Fruit fly (Drosophila melanogaster) whole organism, wandering third instar larva: ENCODE measurements around the gene CG5882.

Experiments
- Abd-B ChIP-seq: fragments of >200 bp; optimal IDR thresholded peaks from 2 replicates; lab custom pipeline; 2017; ENCODE audit warnings: missing biosample characterization, missing genetic modification characterization
- CG32264 ChIP-seq: fragments of 200-800 bp; sonication (Bioruptor generic); optimal IDR thresholded peaks from 2 replicates; lab custom pipeline; 2016; ENCODE audit warnings: missing biosample characterization, missing genetic modification characterization
- CG9705 ChIP-seq: fragments of 200-800 bp; sonication (Bioruptor generic); optimal IDR thresholded peaks from 2 replicates; lab custom pipeline; 2018; ENCODE audit warnings: missing biosample characterization, mild to moderate bottlenecking, missing genetic modification characterization
- CrebA ChIP-seq: fragments of 200-800 bp; sonication (Bioruptor generic); optimal IDR thresholded peaks from 2 replicates; lab custom pipeline; 2016; ENCODE audit warnings: missing biosample characterization, mild to moderate bottlenecking, missing genetic modification characterization, borderline replicate concordance
- Dfd ChIP-seq: fragments of >200 bp; optimal IDR thresholded peaks from 2 replicates; lab custom pipeline; 2017; ENCODE audit warnings: missing biosample characterization, missing genetic modification characterization
- Dif ChIP-seq: fragments of 200-275, 200-300 bp; sonication (Bioruptor generic); optimal IDR thresholded peaks from 2 replicates; lab custom pipeline; 2018; ENCODE audit warnings: missing biosample characterization, missing genetic modification characterization; ENCODE audit not compliant: partially characterized antibody
- GATAd ChIP-seq: sonication (Bioruptor generic); optimal IDR thresholded peaks from 2 replicates; lab custom pipeline; 2016; ENCODE audit warnings: missing biosample characterization, missing genetic modification characterization
- HLH106 ChIP-seq: fragments of 200-800 bp; optimal IDR thresholded peaks from 3 replicates; lab custom pipeline; 2019; ENCODE audit warnings: missing biosample characterization, mild to moderate bottlenecking, missing genetic modification characterization, moderate library complexity
- Hnf4 ChIP-seq: fragments of 200-800 bp; sonication (Bioruptor generic); optimal IDR thresholded peaks from 2 replicates; lab custom pipeline; 2016; ENCODE audit warnings: missing biosample characterization, mild to moderate bottlenecking, missing genetic modification characterization
- Hr78 ChIP-seq: fragments of >200 bp; optimal IDR thresholded peaks from 2 replicates; lab custom pipeline; 2017; ENCODE audit warnings: missing biosample characterization, missing genetic modification characterization
- Hr83 ChIP-seq: fragments of 200-300 bp; sonication (Bioruptor generic); optimal IDR thresholded peaks from 2 replicates; lab custom pipeline; 2016; ENCODE audit warnings: missing biosample characterization, mild to moderate bottlenecking, missing genetic modification characterization, moderate library complexity; ENCODE audit not compliant: poor library complexity, severe bottlenecking
- Jra ChIP-seq: sonication (Bioruptor generic); optimal IDR thresholded peaks from 2 replicates; lab custom pipeline; 2016; ENCODE audit warnings: missing biosample characterization, missing genetic modification characterization
- Mio ChIP-seq: sonication (Bioruptor generic); optimal IDR thresholded peaks from 2 replicates; lab custom pipeline; 2016; ENCODE audit warnings: missing biosample characterization, missing genetic modification characterization
- Myc ChIP-seq: fragments of >200 bp; optimal IDR thresholded peaks from 2 replicates; lab custom pipeline; 2017
- N ChIP-seq: fragments of >200 bp; optimal IDR thresholded peaks from 2 replicates; lab custom pipeline; 2018; ENCODE audit warnings: missing biosample characterization, missing external identifiers, missing genetic modification characterization
- OdsH ChIP-seq: fragments of 200-800 bp; sonication (Bioruptor generic); optimal IDR thresholded peaks from 2 replicates; lab custom pipeline; 2016; ENCODE audit warnings: missing biosample characterization, mild to moderate bottlenecking, missing genetic modification characterization
- Rel ChIP-seq, 2 experiments: fragments of 200-800 bp; sonication (Bioruptor generic) in 1 of 2; optimal IDR thresholded peaks; 2 replicates in 1 of 2; 3 replicates in 1 of 2; lab custom pipeline; 2016 to 2019; ENCODE audit warnings: mild to moderate bottlenecking in 2 of 2, missing biosample characterization in 2 of 2, missing genetic modification characterization in 2 of 2, moderate library complexity in 1 of 2
- Sp1 ChIP-seq: fragments of 200-800 bp; sonication (Bioruptor generic); optimal IDR thresholded peaks from 3 replicates; lab custom pipeline; 2019; ENCODE audit warnings: missing biosample characterization, mild to moderate bottlenecking, missing genetic modification characterization, moderate library complexity
- br ChIP-seq: fragments of 200-800 bp; sonication (Bioruptor generic); optimal IDR thresholded peaks from 2 replicates; lab custom pipeline; 2016; ENCODE audit warnings: missing biosample characterization, missing genetic modification characterization
- brk ChIP-seq: fragments of 200-800 bp; sonication (Bioruptor generic); optimal IDR thresholded peaks from 2 replicates; lab custom pipeline; 2016; ENCODE audit warnings: missing biosample characterization, mild to moderate bottlenecking, missing genetic modification characterization
- dl ChIP-seq, 2 experiments: fragments of 175-275, 200-275 bp in 1 of 2; fragments of 200-275 bp in 1 of 2; sonication (Bioruptor generic); optimal IDR thresholded peaks; lab custom pipeline; 2018; ENCODE audit warnings: mild to moderate bottlenecking in 2 of 2, missing biosample characterization in 2 of 2, missing genetic modification characterization in 2 of 2, moderate library complexity in 2 of 2; ENCODE audit not compliant: partially characterized antibody in 2 of 2, insufficient read depth in 1 of 2
- dmrt93B ChIP-seq: fragments of 200-800 bp; sonication (Bioruptor generic); optimal IDR thresholded peaks from 2 replicates; lab custom pipeline; 2018; ENCODE audit warnings: missing biosample characterization, mild to moderate bottlenecking, missing genetic modification characterization
- dsf ChIP-seq: sonication (Bioruptor generic); optimal IDR thresholded peaks from 2 replicates; lab custom pipeline; 2016; ENCODE audit warnings: missing biosample characterization, missing genetic modification characterization, borderline replicate concordance
- ey ChIP-seq: fragments of 200-800 bp; sonication (Bioruptor generic); optimal IDR thresholded peaks from 2 replicates; lab custom pipeline; 2016; ENCODE audit warnings: missing biosample characterization, missing genetic modification characterization
- foxo ChIP-seq, 2 experiments: fragments of 200-800 bp; sonication (Bioruptor generic); optimal IDR thresholded peaks; 2 replicates in 1 of 2; 3 replicates in 1 of 2; lab custom pipeline; 2016 to 2017; ENCODE audit warnings: missing biosample characterization in 2 of 2, missing genetic modification characterization in 2 of 2
- fru ChIP-seq: fragments of 200-800 bp; sonication (Bioruptor generic); optimal IDR thresholded peaks from 3 replicates; lab custom pipeline; 2016; ENCODE audit warnings: missing biosample characterization, mild to moderate bottlenecking, missing genetic modification characterization
- h ChIP-seq: fragments of 200-800 bp; sonication (Bioruptor generic); optimal IDR thresholded peaks from 3 replicates; lab custom pipeline; 2016; ENCODE audit warnings: missing biosample characterization, mild to moderate bottlenecking, missing genetic modification characterization
- lola ChIP-seq: fragments of >200 bp; optimal IDR thresholded peaks from 2 replicates; lab custom pipeline; 2017; ENCODE audit warnings: missing biosample characterization, missing genetic modification characterization
- pan ChIP-seq: fragments of >200 bp; optimal IDR thresholded peaks from 2 replicates; lab custom pipeline; 2017
- psq ChIP-seq: fragments of 200-800 bp; sonication (Bioruptor generic); optimal IDR thresholded peaks from 3 replicates; lab custom pipeline; 2017; ENCODE audit warnings: missing biosample characterization, mild to moderate bottlenecking, missing genetic modification characterization, moderate library complexity
- rgr ChIP-seq: fragments of 200-800 bp; sonication (Bioruptor generic); optimal IDR thresholded peaks from 3 replicates; lab custom pipeline; 2016; ENCODE audit warnings: missing biosample characterization, mild to moderate bottlenecking, missing genetic modification characterization
- tai ChIP-seq: sonication (Bioruptor generic); optimal IDR thresholded peaks from 2 replicates; lab custom pipeline; 2016; ENCODE audit warnings: missing biosample characterization, missing genetic modification characterization
- usp ChIP-seq: fragments of >200 bp; optimal IDR thresholded peaks from 2 replicates; lab custom pipeline; 2017; ENCODE audit warnings: missing biosample characterization, missing genetic modification characterization
- woc ChIP-seq: sonication (Bioruptor generic); optimal IDR thresholded peaks from 2 replicates; lab custom pipeline; 2016; ENCODE audit warnings: missing biosample characterization, mild to moderate bottlenecking, missing genetic modification characterization

The CG5882 gene

dm6 chr3R:27149884-27150676, 31.6 kb downstream of the CG5882 start:
- TF ChIP-seq OdsH (GFP tag; lab: Kevin White, UChicago) (no peak), br (GFP tag; lab: Kevin White, UChicago) (peak; percentile 2), Dif (GFP tag; lab: Kevin White, UChicago) (peak; percentile 48), dsf (no peak), psq (GFP tag; lab: Kevin White, UChicago) (peak; percentile 91), Rel (GFP tag; optimal IDR thresholded peaks at IDR 0.05; lab: Kevin White, UChicago) (no peak), Rel (tag; optimal IDR thresholded peaks at IDR 0.05; lab: Kevin White, UChicago) (no peak)
- TF ChIP-seq, all 38 proteins: peak for 3

dm6 chr3R:27150685-27151515, 32.5 kb downstream of the CG5882 start, which contains the start of gene CG6051:
Gene CG6051 (minus strand): TSS chr3R:27151069.
- TF ChIP-seq foxo (GFP tag; optimal IDR thresholded peaks at IDR 0.05; lab: Kevin White, UChicago): peak in 1 of 2 experiments; percentile 16
- no peak for TF ChIP-seq brk (GFP tag; lab: Kevin White, UChicago)
- TF ChIP-seq CG9705 (GFP tag; lab: Kevin White, UChicago): no peak
- no peak for TF ChIP-seq fru (GFP tag; lab: Kevin White, UChicago)
- TF ChIP-seq Jra (GFP tag; lab: Kevin White, UChicago): no peak
- TF ChIP-seq HLH106: peak; percentile 43
- TF ChIP-seq Rel (GFP tag; optimal IDR thresholded peaks at IDR 0.05; lab: Kevin White, UChicago): no peak
- peak; percentile 43 for TF ChIP-seq Rel (tag; optimal IDR thresholded peaks at IDR 0.05; lab: Kevin White, UChicago)
- TF ChIP-seq Hnf4 (GFP tag; lab: Kevin White, UChicago): peak; percentile 30
- peak; percentile 53 for TF ChIP-seq Sp1
- TF ChIP-seq N (GFP tag; lab: Kevin White, UChicago): peak; percentile 91
- TF ChIP-seq Hr78: peak; percentile 59
- TF ChIP-seq Abd-B (GFP tag; lab: Kevin White, UChicago): peak; percentile 13
- peak; percentile 49 for TF ChIP-seq Hr83 (GFP tag; lab: Kevin White, UChicago)
- peak; percentile 21 for TF ChIP-seq rgr
- no peak for TF ChIP-seq pan (lab: Kevin White, UChicago)
- peak; percentile 61 for TF ChIP-seq woc
- peak; percentile 47 for TF ChIP-seq h (GFP tag; lab: Kevin White, UChicago)
- peak; percentile 35 for TF ChIP-seq Dif (GFP tag; lab: Kevin White, UChicago)
- peak; percentile 9 for TF ChIP-seq psq (GFP tag; lab: Kevin White, UChicago)
- TF ChIP-seq, all 38 proteins: peak for 14

- no peak for TF ChIP-seq psq (GFP tag; lab: Kevin White, UChicago)
- TF ChIP-seq Hr83 (GFP tag; lab: Kevin White, UChicago): peak; percentile 52
- no peak for TF ChIP-seq dmrt93B (GFP tag; lab: Kevin White, UChicago)
- peak; percentile 92 for TF ChIP-seq Myc (lab: Kevin White, UChicago)
Measured at dm6 chr3R:27151516-27151823, 33.0 kb downstream of the CG5882 start, which contains the start of gene Men-b. Gene Men-b (plus strand): TSS chr3R:27151662.

dm6 chr3R:27152129-27152968, 33.9 kb downstream of the CG5882 start:
- no peak for TF ChIP-seq GATAd
- peak; percentile 76 for TF ChIP-seq br (GFP tag; lab: Kevin White, UChicago)
- no peak for TF ChIP-seq N (GFP tag; lab: Kevin White, UChicago)
- TF ChIP-seq foxo (GFP tag; optimal IDR thresholded peaks at IDR 0.05; lab: Kevin White, UChicago): peak in 1 of 2 experiments; percentile 62
- TF ChIP-seq OdsH (GFP tag; lab: Kevin White, UChicago): peak; percentile 42
- TF ChIP-seq Dif (GFP tag; lab: Kevin White, UChicago): no peak
- peak; percentile 29 for TF ChIP-seq Hnf4 (GFP tag; lab: Kevin White, UChicago)
- peak; percentile 49 for TF ChIP-seq CG9705 (GFP tag; lab: Kevin White, UChicago)
- TF ChIP-seq CG32264 (GFP tag; lab: Kevin White, UChicago): peak; percentile 37
- TF ChIP-seq HLH106: peak; percentile 73
- TF ChIP-seq CrebA (GFP tag; lab: Kevin White, UChicago): no peak
- TF ChIP-seq Jra (GFP tag; lab: Kevin White, UChicago): no peak
- TF ChIP-seq dmrt93B (GFP tag; lab: Kevin White, UChicago): peak; percentile 51
- TF ChIP-seq h (GFP tag; lab: Kevin White, UChicago): peak; percentile 53
- TF ChIP-seq ey (GFP tag; lab: Kevin White, UChicago): peak; percentile 64
- peak; percentile 76 for TF ChIP-seq fru (GFP tag; lab: Kevin White, UChicago)
- TF ChIP-seq psq (GFP tag; lab: Kevin White, UChicago): peak; percentile 35
- peak; percentile 57 for TF ChIP-seq rgr
- no peak for TF ChIP-seq tai
- no peak for TF ChIP-seq usp
- no peak for TF ChIP-seq Hr78
- TF ChIP-seq woc: peak; percentile 45
- no peak for TF ChIP-seq Myc (lab: Kevin White, UChicago)
- TF ChIP-seq Mio: no peak
- no peak for TF ChIP-seq pan (lab: Kevin White, UChicago)
- no peak for TF ChIP-seq Abd-B (GFP tag; lab: Kevin White, UChicago)
- no peak for TF ChIP-seq lola (GFP tag; lab: Kevin White, UChicago)
- TF ChIP-seq Dfd (GFP tag; lab: Kevin White, UChicago): no peak
- TF ChIP-seq dl (GFP tag; optimal IDR thresholded peaks at IDR 0.05; lab: Kevin White, UChicago; ENCODE audit: insufficient read depth in 1 of 2, partially characterized antibody in 2 of 2): no peak
